Fruit fly (Drosophila melanogaster) whole organism, embryonic: Measurements from ENCODE around the gene Fum1.

Experiments
- B-H2 ChIP-seq: fragments of 200-800 bp; sonication (Bioruptor generic); optimal IDR thresholded peaks from 2 replicates; lab custom pipeline; 2018; ENCODE audit warnings: missing biosample characterization, mild to moderate bottlenecking, missing genetic modification characterization
- Blimp-1 ChIP-seq: fragments of 200-800 bp; sonication (Bioruptor generic); optimal IDR thresholded peaks from 3 replicates; lab custom pipeline; 2018; ENCODE audit warnings: missing biosample characterization, missing genetic modification characterization, mild to moderate bottlenecking, moderate library complexity, missing genetic modification reagents
- BtbVII ChIP-seq: fragments of 200-800 bp; sonication (Bioruptor generic); optimal IDR thresholded peaks from 3 replicates; lab custom pipeline; 2017; ENCODE audit warnings: missing biosample characterization, mild to moderate bottlenecking, missing genetic modification characterization
- CG11093 ChIP-seq: fragments of 200-800 bp; sonication (Bioruptor generic); IDR thresholded peaks from 3 replicates; pipeline ENCODE4 v1.3.6; 2022; ENCODE audit warnings: missing biosample characterization, missing genetic modification characterization
- CG11695 ChIP-seq: fragments of 200-800 bp; sonication (Bioruptor generic); IDR thresholded peaks from 3 replicates; pipeline ENCODE4 v1.3.6; 2022; ENCODE audit warnings: missing biosample characterization, missing genetic modification characterization
- CG12236 ChIP-seq: fragments of 200-800 bp; sonication (Bioruptor generic); optimal IDR thresholded peaks from 2 replicates; lab custom pipeline; 2016; ENCODE audit warnings: missing biosample characterization, missing genetic modification characterization
- CG12744 ChIP-seq: fragments of 200-800 bp; sonication (Bioruptor generic); optimal IDR thresholded peaks from 2 replicates; lab custom pipeline; 2016; ENCODE audit warnings: missing biosample characterization, missing genetic modification characterization
- CG12769 ChIP-seq: fragments of 200-800 bp; sonication (Bioruptor generic); optimal IDR thresholded peaks from 2 replicates; lab custom pipeline; 2019; ENCODE audit warnings: missing biosample characterization, mild to moderate bottlenecking, missing genetic modification characterization, moderate library complexity
- CG13123 ChIP-seq: fragments of 200-800 bp; sonication (Bioruptor generic); optimal IDR thresholded peaks from 2 replicates; lab custom pipeline; 2016; ENCODE audit warnings: missing biosample characterization, missing genetic modification characterization
- CG15479 ChIP-seq: fragments of 200-800 bp; sonication (Bioruptor generic); optimal IDR thresholded peaks from 3 replicates; lab custom pipeline; 2019; ENCODE audit warnings: missing biosample characterization, mild to moderate bottlenecking, missing genetic modification characterization, moderate library complexity
- CG15601 ChIP-seq: fragments of 200-800 bp; sonication (Bioruptor generic); optimal IDR thresholded peaks from 3 replicates; lab custom pipeline; 2019; ENCODE audit warnings: missing biosample characterization, mild to moderate bottlenecking, missing genetic modification characterization, moderate library complexity
- CG1603 ChIP-seq: fragments of 200-800 bp; sonication (Bioruptor generic); optimal IDR thresholded peaks from 2 replicates; lab custom pipeline; 2019; ENCODE audit warnings: missing biosample characterization, mild to moderate bottlenecking, missing genetic modification characterization, moderate library complexity
- CG1647 ChIP-seq: fragments of 200-800 bp; sonication (Bioruptor generic); optimal IDR thresholded peaks from 3 replicates; lab custom pipeline; 2016; ENCODE audit warnings: missing biosample characterization, missing genetic modification characterization
- CG17361 ChIP-seq: fragments of 200-800 bp; sonication (Bioruptor generic); IDR thresholded peaks from 3 replicates; pipeline ENCODE4 v1.3.6; 2022; ENCODE audit warnings: missing biosample characterization, missing genetic modification characterization
- CG17385 ChIP-seq: fragments of 200-800 bp; sonication (Bioruptor generic); optimal IDR thresholded peaks from 3 replicates; lab custom pipeline; 2018; ENCODE audit warnings: missing biosample characterization, mild to moderate bottlenecking, missing genetic modification characterization
- CG17612 ChIP-seq: fragments of 200-800 bp; sonication (Bioruptor generic); IDR thresholded peaks from 2 replicates; pipeline ENCODE4 v1.3.6; 2022; ENCODE audit warnings: missing biosample characterization, missing genetic modification characterization
- CG17802 ChIP-seq: fragments of 200-800 bp; sonication (Bioruptor generic); optimal IDR thresholded peaks from 2 replicates; lab custom pipeline; 2018; ENCODE audit warnings: missing biosample characterization, mild to moderate bottlenecking, missing genetic modification characterization, moderate library complexity
- CG18262 ChIP-seq: fragments of 200-800 bp; optimal IDR thresholded peaks from 3 replicates; lab custom pipeline; 2019; ENCODE audit warnings: missing biosample characterization, mild to moderate bottlenecking, missing genetic modification characterization, moderate library complexity
- CG2889 ChIP-seq: fragments of 200-800 bp; sonication (Bioruptor generic); IDR thresholded peaks from 3 replicates; pipeline ENCODE4 v1.3.6; 2022; ENCODE audit warnings: missing biosample characterization, missing genetic modification characterization
- CG6272 ChIP-seq: fragments of 200-800 bp; sonication (Bioruptor generic); IDR thresholded peaks from 2 replicates; pipeline ENCODE4 v1.3.6; 2022; ENCODE audit warnings: missing biosample characterization, missing genetic modification characterization
- CG6791 ChIP-seq: fragments of 200-800 bp; sonication (Bioruptor generic); IDR thresholded peaks from 3 replicates; pipeline ENCODE4 v1.3.6; 2022; ENCODE audit warnings: missing biosample characterization, missing genetic modification characterization; ENCODE audit not compliant: partially characterized antibody
- CG7556 ChIP-seq: fragments of 200-800 bp; sonication (Bioruptor generic); optimal IDR thresholded peaks from 2 replicates; lab custom pipeline; 2017; ENCODE audit warnings: missing biosample characterization, mild to moderate bottlenecking, missing genetic modification characterization
- CG7839 ChIP-seq: fragments of 200-800 bp; sonication (Bioruptor generic); optimal IDR thresholded peaks from 3 replicates; lab custom pipeline; 2018; ENCODE audit warnings: missing biosample characterization, mild to moderate bottlenecking, missing genetic modification characterization, moderate library complexity
- CG7928 ChIP-seq: fragments of 200-800 bp; sonication (Bioruptor generic); optimal IDR thresholded peaks from 2 replicates; lab custom pipeline; 2017; ENCODE audit warnings: missing biosample characterization, mild to moderate bottlenecking, missing genetic modification characterization
- CG9609 ChIP-seq: fragments of 200-800 bp; sonication (Bioruptor generic); optimal IDR thresholded peaks from 3 replicates; lab custom pipeline; 2016; ENCODE audit warnings: missing biosample characterization, missing genetic modification characterization
- CG9876 ChIP-seq: fragments of 200-800 bp; sonication (Bioruptor generic); optimal IDR thresholded peaks from 2 replicates; lab custom pipeline; 2016; ENCODE audit warnings: missing biosample characterization, missing genetic modification characterization
- CoRest ChIP-seq: fragments of 200-800 bp; sonication (Bioruptor generic); optimal IDR thresholded peaks from 3 replicates; lab custom pipeline; 2018; ENCODE audit warnings: missing biosample characterization, mild to moderate bottlenecking, missing genetic modification characterization, moderate library complexity
- Dip2 ChIP-seq: fragments of 200-800 bp; sonication (Bioruptor generic); IDR thresholded peaks from 2 replicates; pipeline ENCODE4 v1.3.6; 2022; ENCODE audit warnings: missing biosample characterization, missing genetic modification characterization
- Eip74EF ChIP-seq, 2 experiments: fragments of 200-800 bp in 1 of 2; fragments of >200 bp in 1 of 2; sonication (Bioruptor generic) in 1 of 2; optimal IDR thresholded peaks; 2 replicates each; lab custom pipeline; 2017 to 2019; ENCODE audit warnings: missing biosample characterization in 2 of 2, missing genetic modification characterization in 2 of 2, mild to moderate bottlenecking in 1 of 2, moderate library complexity in 1 of 2
- Hsf ChIP-seq: fragments of 200-800 bp; sonication (Bioruptor generic); optimal IDR thresholded peaks from 3 replicates; lab custom pipeline; 2016; ENCODE audit warnings: missing biosample characterization, missing genetic modification characterization
- Lpt ChIP-seq: fragments of >200 bp; optimal IDR thresholded peaks from 2 replicates; lab custom pipeline; 2018; ENCODE audit warnings: missing biosample characterization, missing genetic modification characterization
- Max ChIP-seq: fragments of 200-800 bp; sonication (Bioruptor generic); optimal IDR thresholded peaks from 2 replicates; lab custom pipeline; 2016; ENCODE audit warnings: missing biosample characterization, mild to moderate bottlenecking, missing genetic modification characterization
- Spps ChIP-seq: fragments of 200-800 bp; sonication (Bioruptor generic); optimal IDR thresholded peaks from 2 replicates; lab custom pipeline; 2018; ENCODE audit warnings: missing biosample characterization, mild to moderate bottlenecking, missing genetic modification characterization
- TFAM ChIP-seq: fragments of 200-800 bp; sonication (Bioruptor generic); optimal IDR thresholded peaks from 2 replicates; lab custom pipeline; 2017; ENCODE audit warnings: missing biosample characterization, missing genetic modification characterization, inconsistent platforms
- Xbp1 ChIP-seq: fragments of 200-800 bp; sonication (Bioruptor generic); optimal IDR thresholded peaks from 3 replicates; lab custom pipeline; 2016; ENCODE audit warnings: missing biosample characterization, mild to moderate bottlenecking, missing genetic modification characterization
- btn ChIP-seq: fragments of 200-800 bp; sonication (Bioruptor generic); optimal IDR thresholded peaks from 2 replicates; lab custom pipeline; 2016; ENCODE audit warnings: missing biosample characterization, missing genetic modification characterization
- en ChIP-seq: fragments of 200-800 bp; sonication (Bioruptor generic); optimal IDR thresholded peaks from 2 replicates; lab custom pipeline; 2016; ENCODE audit warnings: missing biosample characterization, missing genetic modification characterization
- grau ChIP-seq: fragments of 200-800 bp; optimal IDR thresholded peaks from 3 replicates; lab custom pipeline; 2019; ENCODE audit warnings: missing biosample characterization, mild to moderate bottlenecking, missing genetic modification characterization, moderate library complexity
- inv ChIP-seq: fragments of 200-800 bp; sonication (Bioruptor generic); IDR thresholded peaks from 2 replicates; pipeline ENCODE4 v1.3.6; 2022; ENCODE audit warnings: missing biosample characterization, missing genetic modification characterization; ENCODE audit not compliant: partially characterized antibody
- jing ChIP-seq: fragments of 200-800 bp; sonication (Bioruptor generic); optimal IDR thresholded peaks from 2 replicates; lab custom pipeline; 2018; ENCODE audit warnings: missing biosample characterization, mild to moderate bottlenecking, missing genetic modification characterization
- knrl ChIP-seq: fragments of 200-800 bp; sonication (Bioruptor generic); IDR thresholded peaks from 3 replicates; pipeline ENCODE4 v1.3.6; 2022; ENCODE audit warnings: missing biosample characterization, missing genetic modification characterization; ENCODE audit not compliant: partially characterized antibody
- maf-S ChIP-seq: fragments of 200-800 bp; sonication (Bioruptor generic); optimal IDR thresholded peaks from 2 replicates; lab custom pipeline; 2016; ENCODE audit warnings: missing biosample characterization, missing genetic modification characterization
- pros ChIP-seq: fragments of 200-800 bp; sonication (Bioruptor generic); optimal IDR thresholded peaks from 3 replicates; lab custom pipeline; 2019; ENCODE audit warnings: missing biosample characterization, mild to moderate bottlenecking, missing genetic modification characterization, moderate library complexity
- pum ChIP-seq: fragments of 200-800 bp; sonication (Bioruptor generic); optimal IDR thresholded peaks from 2 replicates; lab custom pipeline; 2016; ENCODE audit warnings: missing biosample characterization, missing genetic modification characterization
- repo ChIP-seq: fragments of 200-800 bp; sonication (Bioruptor generic); optimal IDR thresholded peaks from 2 replicates; lab custom pipeline; 2016; ENCODE audit warnings: missing biosample characterization, missing genetic modification characterization
- sd ChIP-seq: fragments of 200-800 bp; sonication (Bioruptor generic); optimal IDR thresholded peaks from 3 replicates; lab custom pipeline; 2018; ENCODE audit warnings: missing biosample characterization, mild to moderate bottlenecking, missing genetic modification characterization, moderate library complexity
- stc ChIP-seq: fragments of 200-800 bp; sonication (Bioruptor generic); IDR thresholded peaks from 2 replicates; pipeline ENCODE4 v1.3.6; 2022; ENCODE audit warnings: missing biosample characterization, missing genetic modification characterization
- trem ChIP-seq: fragments of 200-800 bp; optimal IDR thresholded peaks from 3 replicates; lab custom pipeline; 2019; ENCODE audit warnings: missing biosample characterization, mild to moderate bottlenecking, missing genetic modification characterization, moderate library complexity
- trh ChIP-seq: fragments of 200-800 bp; sonication (Bioruptor generic); optimal IDR thresholded peaks from 2 replicates; lab custom pipeline; 2016; ENCODE audit warnings: missing biosample characterization, missing genetic modification characterization
- wdn ChIP-seq: fragments of 200-800 bp; sonication (Bioruptor generic); IDR thresholded peaks from 2 replicates; pipeline ENCODE4 v1.3.6; 2022; ENCODE audit warnings: missing biosample characterization, missing genetic modification characterization
- zfh1 ChIP-seq: fragments of 200-800 bp; sonication (Bioruptor generic); IDR thresholded peaks from 3 replicates; pipeline ENCODE4 v1.3.6; 2022; ENCODE audit warnings: missing biosample characterization, missing genetic modification characterization

The Fum1 gene

dm6 chrX:6719968-6720367, 41.7 kb downstream of the Fum1 start (continued):
- TF ChIP-seq CG13123 (no peak), grau (tag; lab: Kevin White, UChicago) (no peak), CG7839 (tag; lab: Kevin White, UChicago) (no peak), Eip74EF (GFP tag; optimal IDR thresholded peaks at IDR 0.05; lab: Kevin White, UChicago) (no peak), CG11093 (no peak), CG12769 (tag; lab: Kevin White, UChicago) (peak; percentile 7), Dip2 (GFP tag; lab: Robert Waterston, UW) (no peak), en (GFP tag; lab: Kevin White, UChicago) (no peak), CG17385 (GFP tag; lab: Kevin White, UChicago) (peak; percentile 0), repo (GFP tag; lab: Kevin White, UChicago) (no peak), Xbp1 (no peak), CG2889 (no peak), CG7928 (GFP tag; lab: Kevin White, UChicago) (no peak), BtbVII (GFP tag; lab: Kevin White, UChicago) (no peak), sd (tag; lab: Kevin White, UChicago) (no peak), trh (GFP tag; lab: Kevin White, UChicago) (no peak), wdn (GFP tag; lab: Robert Waterston, UW) (no peak), stc (peak; percentile 41; the same call in 1 of the 2 replicates), CG12744 (no peak), inv (GFP tag; lab: Robert Waterston, UW) (no peak), jing (GFP tag; lab: Kevin White, UChicago) (no peak), Spps (no peak), CG12236 (GFP tag; lab: Kevin White, UChicago) (no peak), CG1647 (no peak), CG6791 (GFP tag; lab: Robert Waterston, UW) (no peak), CG9876 (GFP tag; lab: Kevin White, UChicago) (no peak), CG15601 (tag; lab: Kevin White, UChicago) (no peak), Max (no peak), CoRest (tag; lab: Kevin White, UChicago) (no peak), CG6272 (GFP tag; lab: Robert Waterston, UW) (no peak), CG9609 (no peak), pum (GFP tag; lab: Kevin White, UChicago) (no peak), CG7556 (GFP tag; lab: Kevin White, UChicago) (no peak), CG18262 (tag; lab: Kevin White, UChicago) (no peak), knrl (GFP tag; lab: Robert Waterston, UW) (no peak), Blimp-1 (GFP tag; lab: Kevin White, UChicago) (peak; percentile 25), B-H2 (GFP tag; lab: Kevin White, UChicago) (no peak), trem (tag; lab: Kevin White, UChicago) (no peak), zfh1 (0 out of 3 replicates have a peak, but pooled peaks have one; percentile 33), Hsf (no peak), CG15479 (GFP tag; lab: Kevin White, UChicago) (no peak), maf-S (GFP tag; lab: Kevin White, UChicago) (no peak), TFAM (GFP tag; lab: Kevin White, UChicago) (no peak), CG17361 (GFP tag; lab: Robert Waterston, UW) (no peak), btn (no peak), CG11695 (GFP tag; lab: Robert Waterston, UW) (0 out of 3 replicates have a peak, but pooled peaks have one; percentile 30), pros (GFP tag; lab: Kevin White, UChicago) (no peak), CG17612 (GFP tag; lab: Robert Waterston, UW) (no peak), CG17802 (tag; lab: Kevin White, UChicago) (no peak), Lpt (GFP tag; lab: Kevin White, UChicago) (no peak), CG1603 (tag; lab: Kevin White, UChicago) (no peak)
